Worm (Caenorhabditis elegans) whole organism, L4/young adult: Measurements from ENCODE around the gene C05G5.3.

Experiments used
- W03F9.2 ChIP-seq: fragments of 150-350 bp; optimal IDR thresholded peaks from 2 replicates; lab custom pipeline; 2014; ENCODE audit warnings: missing biosample characterization, missing genetic modification characterization
- dao-5 ChIP-seq: sonication (generic microtip); optimal IDR thresholded peaks from 2 replicates; lab custom pipeline; 2016; ENCODE audit warnings: missing genotype, missing genetic modification characterization, moderate library complexity, missing compliant biosample characterization

DNA sequence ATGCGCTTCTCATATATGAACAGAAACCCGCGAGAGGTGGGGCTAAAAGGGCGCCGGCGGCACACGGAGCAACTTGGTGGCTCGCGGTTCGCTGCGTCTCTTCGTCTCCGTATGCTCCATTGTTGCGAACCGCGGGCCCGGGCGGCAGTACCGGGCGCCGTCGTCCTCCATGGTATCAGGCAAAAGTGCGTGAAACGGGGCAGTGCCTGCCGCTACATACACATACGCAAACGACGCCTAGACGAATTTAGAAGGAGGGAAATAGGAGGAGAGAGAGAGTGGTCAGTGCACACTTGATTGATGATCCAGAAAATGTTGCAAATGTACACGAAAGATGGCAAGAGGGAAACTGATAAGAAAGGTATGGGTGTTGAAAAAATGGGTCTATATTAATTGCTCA, 7.3 kb downstream of the C05G5.3 start:
- TF ChIP-seq dao-5 (tag; lab: Kevin White, UChicago) (no peak), W03F9.2 (tag; lab: Kevin White, UChicago) (no peak)
